Worm (Caenorhabditis elegans) whole organism, L4/young adult: ENCODE data around the gene clec-160.

Experiments used
- dao-5 ChIP-seq: sonication (generic microtip); optimal IDR thresholded peaks from 2 replicates; lab custom pipeline; 2016; ENCODE audit warnings: missing genotype, missing genetic modification characterization, moderate library complexity, missing compliant biosample characterization
- him-1 ChIP-seq: sonication (generic microtip); optimal IDR thresholded peaks from 2 replicates; lab custom pipeline; 2016; ENCODE audit warnings: missing genotype, missing genetic modification reagents, missing genetic modification characterization, missing compliant biosample characterization

DNA sequence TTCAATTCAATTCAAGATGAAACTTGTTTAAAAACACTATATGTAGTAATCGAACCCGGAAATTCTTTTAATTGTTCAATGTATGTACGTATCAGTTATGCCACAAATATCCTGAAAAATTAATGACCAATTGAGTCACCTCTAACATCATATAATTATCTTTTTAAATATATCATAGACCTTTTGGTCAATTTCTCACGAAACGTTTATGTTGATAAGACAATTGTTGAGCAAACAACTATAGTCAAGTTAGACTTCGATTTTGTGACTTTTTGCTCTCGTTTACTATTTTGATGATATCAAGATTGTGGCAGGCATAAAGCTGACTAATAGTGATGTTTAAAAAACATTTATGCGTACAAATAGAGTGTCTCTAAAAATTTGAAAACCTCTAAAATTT, 35.5 kb downstream of the clec-160 start:
- TF ChIP-seq him-1 (no peak), dao-5 (tag; lab: Kevin White, UChicago) (no peak)
